Fruit fly (Drosophila melanogaster) whole organism, embryonic: ENCODE results near the gene CG45544.

Experiments
- Hey ChIP-seq: fragments of 200-800 bp; sonication (Bioruptor generic); optimal IDR thresholded peaks from 3 replicates; lab custom pipeline; 2018; ENCODE audit warnings: missing biosample characterization, mild to moderate bottlenecking, missing genetic modification characterization
- Myb ChIP-seq: fragments of 200-800 bp; sonication (Bioruptor generic); optimal IDR thresholded peaks from 2 replicates; lab custom pipeline; 2016; ENCODE audit warnings: missing biosample characterization, missing genetic modification characterization
- Tbp ChIP-seq: fragments of >200 bp; optimal IDR thresholded peaks from 2 replicates; lab custom pipeline; 2018; ENCODE audit warnings: missing biosample characterization, missing genetic modification characterization
- cwo ChIP-seq: fragments of 200-800 bp; sonication (Bioruptor generic); optimal IDR thresholded peaks from 3 replicates; lab custom pipeline; 2017; ENCODE audit warnings: missing biosample characterization, missing genetic modification characterization, mild to moderate bottlenecking, moderate library complexity, missing genetic modification reagents
- hbn ChIP-seq: fragments of 200-800 bp; sonication (Bioruptor generic); IDR thresholded peaks from 2 replicates; pipeline ENCODE4 v1.3.6; 2022; ENCODE audit warnings: missing biosample characterization, missing genetic modification characterization; ENCODE audit not compliant: partially characterized antibody
- kay ChIP-seq: fragments of 200-800 bp; sonication (Bioruptor generic); optimal IDR thresholded peaks from 2 replicates; lab custom pipeline; 2016; ENCODE audit warnings: missing biosample characterization, missing genetic modification characterization
- pb ChIP-seq: fragments of 200-800 bp; sonication (Bioruptor generic); optimal IDR thresholded peaks from 3 replicates; lab custom pipeline; 2016; ENCODE audit warnings: missing biosample characterization, missing genetic modification characterization
- sna ChIP-seq: fragments of 200-800 bp; sonication (Bioruptor generic); IDR thresholded peaks from 2 replicates; pipeline ENCODE4 v1.3.6; 2022; ENCODE audit warnings: missing biosample characterization, missing genetic modification characterization; ENCODE audit not compliant: partially characterized antibody
- ssp ChIP-seq: fragments of 200-800 bp; sonication (Bioruptor generic); IDR thresholded peaks from 2 replicates; pipeline ENCODE4 v1.3.6; 2022; ENCODE audit warnings: missing biosample characterization, missing genetic modification characterization
- tll ChIP-seq, 2 experiments: fragments of 200-800 bp in 1 of 2; fragments of >200 bp in 1 of 2; sonication (Bioruptor generic) in 1 of 2; optimal IDR thresholded peaks; 2 replicates each; lab custom pipeline; 2017 to 2019; ENCODE audit warnings: missing biosample characterization in 2 of 2, missing genetic modification characterization in 2 of 2, mild to moderate bottlenecking in 1 of 2, moderate library complexity in 1 of 2
- usp ChIP-seq: fragments of >200 bp; optimal IDR thresholded peaks from 2 replicates; lab custom pipeline; 2017; ENCODE audit warnings: missing biosample characterization, missing genetic modification characterization

- TF ChIP-seq usp (GFP tag; lab: Kevin White, UChicago) (no peak), Tbp (GFP tag; lab: Kevin White, UChicago) (no peak), cwo (GFP tag; lab: Kevin White, UChicago) (no peak), ssp (GFP tag; lab: Robert Waterston, UW) (no peak), pb (GFP tag; lab: Kevin White, UChicago) (no peak), hbn (no peak), Myb (no peak), kay (GFP tag; lab: Kevin White, UChicago) (no peak), Hey (no peak), tll (GFP tag; optimal IDR thresholded peaks at IDR 0.05; lab: Kevin White, UChicago) (no peak), sna (GFP tag; lab: Robert Waterston, UW) (no peak)
These were observed 44.6 kb upstream of the CG45544 start for dm6 chr3R:29211702-29212101.
